Worm (Caenorhabditis elegans) whole organism, L1 larva: Measurements from ENCODE around the gene lon-8.

Experiments
- ceh-88 ChIP-seq: fragments of 200-800 bp; sonication (Bioruptor generic); IDR thresholded peaks from 2 replicates; pipeline ENCODE4 v1.3.6; 2022; ENCODE audit warnings: missing genetic modification characterization, missing compliant biosample characterization
- elt-2 ChIP-seq: sonication (generic microtip); optimal IDR thresholded peaks from 2 replicates; lab custom pipeline; 2016; ENCODE audit warnings: missing genetic modification characterization, mild to moderate bottlenecking, inconsistent platforms, missing compliant biosample characterization, missing genetic modification reagents
- elt-3 ChIP-seq, 6 experiments: fragments of 150-350 bp in 1 of 6; sonication (generic microtip); optimal IDR thresholded peaks; 2 replicates each; lab custom pipeline; 2017 to 2018; ENCODE audit warnings: missing biosample characterization in 6 of 6, missing genetic modification characterization in 6 of 6, inconsistent platforms in 1 of 6
- ets-5 ChIP-seq: fragments of 200-800 bp; sonication (Bioruptor generic); IDR thresholded peaks from 2 replicates; pipeline ENCODE4 v1.3.6; 2022; ENCODE audit warnings: missing genetic modification characterization, missing compliant biosample characterization
- vab-15 ChIP-seq: sonication (generic microtip); optimal IDR thresholded peaks from 2 replicates; lab custom pipeline; 2017; ENCODE audit warnings: missing genotype, mild to moderate bottlenecking, missing genetic modification characterization, missing compliant biosample characterization

DNA sequence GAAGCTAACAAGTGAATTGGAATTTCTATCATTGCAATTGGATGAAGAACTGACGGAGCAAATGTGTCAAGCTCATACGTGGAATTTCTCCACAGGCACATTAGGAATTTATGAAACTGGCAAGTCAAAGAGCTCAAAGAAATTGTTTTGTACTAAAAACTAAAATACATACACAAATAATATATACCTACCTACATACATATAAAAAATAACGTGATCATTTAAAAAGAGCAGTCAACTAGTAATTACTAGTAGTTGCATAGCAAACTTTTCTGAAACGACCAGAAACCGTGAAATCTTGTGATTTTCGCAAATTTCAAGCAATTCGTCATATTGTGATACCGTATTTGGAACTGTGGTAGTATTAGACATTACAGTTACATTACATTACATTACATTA, 12.9 kb upstream of the lon-8 start, which contains the start of gene srh-133:
- TF ChIP-seq ceh-88 (GFP tag; lab: Robert Waterston, UW) (no peak), ets-5 (GFP tag; lab: Robert Waterston, UW) (no peak), elt-2 (tag; lab: Kevin White, UChicago) (no peak), vab-15 (no peak), elt-3 (tag; optimal IDR thresholded peaks at IDR 0.05; lab: Kevin White, UChicago) (no peak)
